Worm (Caenorhabditis elegans) whole organism, young adult: ENCODE data around the gene srh-15.

Experiments
- C17E4.6 ChIP-seq: fragments of 200-800 bp; sonication (Bioruptor generic); IDR thresholded peaks from 2 replicates; pipeline ENCODE4 v1.3.6; 2022; ENCODE audit warnings: missing genetic modification reagents, missing genetic modification characterization, missing compliant biosample characterization
- F10E7.11 ChIP-seq: sonication (generic microtip); optimal IDR thresholded peaks from 2 replicates; lab custom pipeline; 2017; ENCODE audit warnings: mild to moderate bottlenecking, missing genetic modification characterization, moderate library complexity, missing compliant biosample characterization
- F33H1.4 ChIP-seq: fragments of 200-800 bp; sonication (Bioruptor generic); IDR thresholded peaks from 2 replicates; pipeline ENCODE4 v1.3.6; 2022; ENCODE audit warnings: missing genetic modification reagents, missing genetic modification characterization, missing compliant biosample characterization
- F39B2.1 ChIP-seq: fragments of 200-800 bp; sonication (Bioruptor generic); IDR thresholded peaks from 2 replicates; pipeline ENCODE4 v1.3.6; 2022; ENCODE audit warnings: missing genetic modification reagents, missing genetic modification characterization, missing compliant biosample characterization
- F52B5.7 ChIP-seq: sonication (generic microtip); optimal IDR thresholded peaks from 2 replicates; lab custom pipeline; 2016; ENCODE audit warnings: mild to moderate bottlenecking, missing genetic modification characterization, missing compliant biosample characterization
- F57A8.1 ChIP-seq: fragments of 200-800 bp; sonication (Bioruptor generic); optimal IDR thresholded peaks from 2 replicates; lab custom pipeline; 2018; ENCODE audit warnings: mild to moderate bottlenecking, missing genetic modification characterization, moderate library complexity, missing compliant biosample characterization
- K11D2.4 ChIP-seq: fragments of 200-800 bp; sonication (Bioruptor generic); IDR thresholded peaks from 2 replicates; pipeline ENCODE4 v1.3.6; 2022; ENCODE audit warnings: missing genetic modification reagents, missing genetic modification characterization, missing compliant biosample characterization
- T07F8.4 ChIP-seq: sonication (generic microtip); optimal IDR thresholded peaks from 2 replicates; lab custom pipeline; 2016; ENCODE audit warnings: mild to moderate bottlenecking, missing genetic modification characterization, moderate library complexity, missing compliant biosample characterization
- Y56A3A.18 ChIP-seq: fragments of 200-800 bp; sonication (Bioruptor generic); IDR thresholded peaks from 2 replicates; pipeline ENCODE4 v1.3.6; 2022; ENCODE audit warnings: missing genetic modification reagents, missing genetic modification characterization, missing compliant biosample characterization
- Y79H2A.3 ChIP-seq: fragments of 200-800 bp; sonication (Bioruptor generic); conservative IDR thresholded peaks from 2 replicates; pipeline ENCODE4 v1.3.6; 2022; ENCODE audit warnings: missing genetic modification reagents, missing genetic modification characterization, missing compliant biosample characterization
- atf-7 ChIP-seq: sonication (generic microtip); optimal IDR thresholded peaks from 2 replicates; lab custom pipeline; 2017; ENCODE audit warnings: mild to moderate bottlenecking, missing genetic modification characterization, missing compliant biosample characterization
- bed-2 ChIP-seq: fragments of 200-800 bp; sonication (Bioruptor generic); IDR thresholded peaks from 2 replicates; pipeline ENCODE4 v1.3.6; 2022; ENCODE audit warnings: missing genetic modification reagents, missing genetic modification characterization, missing compliant biosample characterization
- cebp-1 ChIP-seq, 2 experiments: fragments of 200-800 bp in 1 of 2; sonication (Bioruptor generic) in 1 of 2; sonication (generic microtip) in 1 of 2; IDR thresholded peaks in 1 of 2; optimal IDR thresholded peaks in 1 of 2; 2 replicates each; pipeline versions ENCODE4 v1.3.6 to Lab custom; 2017 to 2022; ENCODE audit warnings: missing compliant biosample characterization in 2 of 2, missing genetic modification characterization in 2 of 2, mild to moderate bottlenecking in 1 of 2, missing genetic modification reagents in 1 of 2, moderate library complexity in 1 of 2
- ceh-27 ChIP-seq: fragments of 200-800 bp; sonication (Bioruptor generic); optimal IDR thresholded peaks from 2 replicates; lab custom pipeline; 2018; ENCODE audit warnings: mild to moderate bottlenecking, missing genetic modification characterization, moderate library complexity, missing compliant biosample characterization
- ceh-58 ChIP-seq: fragments of 200-800 bp; sonication (Bioruptor generic); IDR thresholded peaks from 2 replicates; pipeline ENCODE4 v1.3.6; 2022; ENCODE audit warnings: missing genetic modification characterization, missing compliant biosample characterization
- ceh-79 ChIP-seq: sonication (generic microtip); optimal IDR thresholded peaks from 2 replicates; lab custom pipeline; 2017; ENCODE audit warnings: mild to moderate bottlenecking, missing genetic modification characterization, missing compliant biosample characterization
- ceh-91 ChIP-seq: fragments of 200-800 bp; sonication (Bioruptor generic); IDR thresholded peaks from 2 replicates; pipeline ENCODE4 v1.3.6; 2022; ENCODE audit warnings: missing genetic modification reagents, missing genetic modification characterization, missing compliant biosample characterization
- efl-1 ChIP-seq: fragments of 150-350 bp; optimal IDR thresholded peaks from 2 replicates; lab custom pipeline; 2014; ENCODE audit warnings: missing biosample characterization, missing genetic modification reagents, missing genetic modification characterization
- egl-18 ChIP-seq: fragments of 200-800 bp; sonication (Bioruptor generic); IDR thresholded peaks from 2 replicates; pipeline ENCODE4 v1.3.6; 2022; ENCODE audit warnings: missing genetic modification reagents, missing genetic modification characterization, missing compliant biosample characterization
- egrh-3 ChIP-seq: fragments of 200-800 bp; sonication (Bioruptor generic); IDR thresholded peaks from 2 replicates; pipeline ENCODE4 v1.3.6; 2022; ENCODE audit warnings: missing genetic modification reagents, missing genetic modification characterization, missing compliant biosample characterization
- ekl-4 ChIP-seq: fragments of 200-800 bp; sonication (Bioruptor generic); IDR thresholded peaks from 2 replicates; pipeline ENCODE4 v1.3.6; 2022; ENCODE audit warnings: missing genetic modification reagents, missing genetic modification characterization, missing compliant biosample characterization
- gei-17 ChIP-seq: fragments of 200-800 bp; sonication (Bioruptor generic); optimal IDR thresholded peaks from 2 replicates; lab custom pipeline; 2018; ENCODE audit warnings: mild to moderate bottlenecking, missing genetic modification characterization, missing compliant biosample characterization
- hlh-12 ChIP-seq: sonication (generic microtip); optimal IDR thresholded peaks from 2 replicates; lab custom pipeline; 2016; ENCODE audit warnings: missing genetic modification characterization, missing compliant biosample characterization
- lin-26 ChIP-seq: fragments of 200-800 bp; sonication (Bioruptor generic); IDR thresholded peaks from 2 replicates; pipeline ENCODE4 v1.3.6; 2022; ENCODE audit warnings: missing genetic modification reagents, missing genetic modification characterization, missing compliant biosample characterization
- madf-10 ChIP-seq: sonication (generic microtip); optimal IDR thresholded peaks from 2 replicates; lab custom pipeline; 2016; ENCODE audit warnings: mild to moderate bottlenecking, missing genetic modification characterization, missing compliant biosample characterization
- nfyb-1 ChIP-seq: fragments of 200-800 bp; sonication (Bioruptor generic); IDR thresholded peaks from 2 replicates; pipeline ENCODE4 v1.3.6; 2022; ENCODE audit warnings: missing genetic modification reagents, missing genetic modification characterization, missing compliant biosample characterization
- nhr-179 ChIP-seq: sonication (generic microtip); optimal IDR thresholded peaks from 2 replicates; lab custom pipeline; 2016; ENCODE audit warnings: mild to moderate bottlenecking, missing genetic modification characterization, missing compliant biosample characterization
- nhr-80 ChIP-seq: sonication (generic microtip); optimal IDR thresholded peaks from 2 replicates; lab custom pipeline; 2016; ENCODE audit warnings: missing genetic modification characterization, missing compliant biosample characterization
- sdz-38 ChIP-seq: sonication (generic microtip); optimal IDR thresholded peaks from 2 replicates; lab custom pipeline; 2016; ENCODE audit warnings: missing genotype, missing genetic modification characterization, missing compliant biosample characterization
- snpc-1.3 ChIP-seq: sonication (generic microtip); optimal IDR thresholded peaks from 2 replicates; lab custom pipeline; 2017; ENCODE audit warnings: missing genetic modification characterization, mild to moderate bottlenecking, missing compliant biosample characterization, antibody characterized with exemption, moderate library complexity, missing genotype, missing genetic modification reagents; ENCODE audit not compliant: insufficient read depth
- snpc-3.4 ChIP-seq: sonication (generic microtip); optimal IDR thresholded peaks from 2 replicates; lab custom pipeline; 2017; ENCODE audit warnings: missing genetic modification characterization, mild to moderate bottlenecking, missing compliant biosample characterization, antibody characterized with exemption, moderate library complexity, missing genotype, missing genetic modification reagents
- somi-1 ChIP-seq: fragments of 200-800 bp; sonication (Bioruptor generic); optimal IDR thresholded peaks from 2 replicates; lab custom pipeline; 2018; ENCODE audit warnings: mild to moderate bottlenecking, missing genetic modification characterization, missing compliant biosample characterization
- xnd-1 ChIP-seq: sonication (generic microtip); optimal IDR thresholded peaks from 2 replicates; lab custom pipeline; 2016; ENCODE audit warnings: missing genotype, missing genetic modification reagents, missing genetic modification characterization, missing compliant biosample characterization
- ztf-18 ChIP-seq: sonication (generic microtip); optimal IDR thresholded peaks from 2 replicates; lab custom pipeline; 2016; ENCODE audit warnings: missing genotype, mild to moderate bottlenecking, missing genetic modification characterization, missing compliant biosample characterization
- ztf-22 ChIP-seq: fragments of 200-800 bp; sonication (Bioruptor generic); optimal IDR thresholded peaks from 2 replicates; lab custom pipeline; 2018; ENCODE audit warnings: mild to moderate bottlenecking, missing genetic modification characterization, moderate library complexity, missing compliant biosample characterization
- ztf-25 ChIP-seq: fragments of 200-800 bp; sonication (Bioruptor generic); IDR thresholded peaks from 2 replicates; pipeline ENCODE4 v1.3.6; 2022; ENCODE audit warnings: missing genetic modification reagents, missing genetic modification characterization, missing compliant biosample characterization
- ztf-28 ChIP-seq: fragments of 200-800 bp; sonication (Bioruptor generic); IDR thresholded peaks from 2 replicates; pipeline ENCODE4 v1.3.6; 2022; ENCODE audit warnings: missing genetic modification reagents, missing genetic modification characterization, missing compliant biosample characterization
- ztf-3 ChIP-seq: fragments of 200-800 bp; sonication (Bioruptor generic); optimal IDR thresholded peaks from 2 replicates; lab custom pipeline; 2018; ENCODE audit warnings: mild to moderate bottlenecking, missing genetic modification characterization, missing compliant biosample characterization

The srh-15 gene

DNA sequence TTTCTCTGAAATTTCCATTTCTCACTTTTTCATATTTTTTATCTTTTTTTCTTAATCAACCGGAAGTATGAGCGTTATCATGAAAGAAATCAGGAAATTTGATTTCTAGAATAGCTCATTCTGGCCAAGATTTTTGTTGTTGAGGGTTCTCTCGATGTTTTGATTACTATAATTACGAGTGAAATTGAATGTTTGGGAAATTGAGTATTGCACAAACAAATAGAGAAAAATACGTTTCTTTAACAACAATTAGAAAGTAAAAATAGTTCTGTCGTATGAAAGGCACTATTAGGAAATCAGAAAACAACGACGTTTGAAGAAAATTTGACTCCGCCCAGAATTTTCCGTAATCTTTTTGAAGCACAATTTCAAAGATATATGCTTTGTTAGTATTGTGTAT lies 21.4 kb upstream of the srh-15 start (continued):
- TF ChIP-seq lin-26 (GFP tag; lab: Robert Waterston, UW) (no peak), C17E4.6 (GFP tag; lab: Robert Waterston, UW) (no peak), bed-2 (GFP tag; lab: Robert Waterston, UW) (no peak), F39B2.1 (GFP tag; lab: Robert Waterston, UW) (no peak), ekl-4 (GFP tag; lab: Robert Waterston, UW) (no peak)

DNA sequence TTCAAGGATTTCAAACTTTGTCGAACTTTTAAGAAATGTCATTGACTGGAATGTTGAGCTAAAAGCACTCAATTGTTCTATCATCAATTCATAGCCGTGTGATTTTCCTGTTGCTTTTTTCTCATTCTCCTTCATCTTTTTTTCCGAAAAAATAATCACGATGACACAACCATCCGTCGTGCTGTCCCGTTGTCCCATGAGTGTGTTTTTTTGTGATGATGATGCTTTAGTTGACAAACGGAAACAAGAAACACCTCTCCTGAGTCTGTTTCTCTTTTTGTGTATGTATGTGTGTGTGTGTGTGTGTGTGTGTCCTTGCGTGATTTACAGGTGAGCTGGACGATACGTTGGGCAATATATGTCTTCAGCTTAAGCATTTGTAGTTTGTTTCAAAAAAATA lies 20.3 kb upstream of the srh-15 start:
- TF ChIP-seq Y56A3A.18 = no peak
- no peak for TF ChIP-seq ztf-3 (GFP tag; lab: Kevin White, UChicago)
- no peak for TF ChIP-seq hlh-12 (tag; lab: Kevin White, UChicago)
- no peak for TF ChIP-seq F57A8.1 (GFP tag; lab: Kevin White, UChicago)
- no peak for TF ChIP-seq bed-2 (GFP tag; lab: Robert Waterston, UW)
- no peak for TF ChIP-seq ceh-79 (tag; lab: Kevin White, UChicago)
- TF ChIP-seq atf-7 (tag; lab: Kevin White, UChicago) = no peak
- TF ChIP-seq ceh-91 = no peak
- TF ChIP-seq egrh-3 (GFP tag; lab: Robert Waterston, UW) = no peak
- no peak for TF ChIP-seq somi-1 (GFP tag; lab: Kevin White, UChicago)

DNA sequence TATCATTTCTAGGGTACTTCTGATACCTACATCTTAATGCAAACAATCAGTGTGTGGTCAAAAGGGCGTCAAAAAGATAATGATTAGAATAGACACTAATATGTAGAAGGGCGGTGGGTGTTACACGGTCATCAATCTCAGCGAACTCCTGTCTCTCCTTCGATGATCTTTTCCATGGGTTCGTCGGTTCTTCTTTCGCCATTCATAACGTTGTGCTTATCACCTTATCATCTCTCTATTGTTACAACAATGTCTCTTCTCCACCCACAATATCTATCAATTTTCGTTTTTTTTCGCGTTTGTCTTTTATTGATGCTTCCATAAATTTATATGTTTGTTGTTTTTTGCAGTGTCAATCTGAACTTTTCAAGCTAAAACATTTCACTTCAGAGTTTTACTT lies 19.3 kb upstream of the srh-15 start, which contains the start of gene ceh-79:
TSS of gene ceh-79 (plus strand) at position 391 of the 400 bp plus-strand sequence.
- TF ChIP-seq ztf-22 (GFP tag; lab: Kevin White, UChicago) = no peak
- TF ChIP-seq sdz-38 = no peak
- TF ChIP-seq nhr-80 (tag; lab: Kevin White, UChicago) = peak; percentile 58
- no peak for TF ChIP-seq madf-10 (tag; lab: Kevin White, UChicago)
- no peak for TF ChIP-seq ceh-27 (GFP tag; lab: Kevin White, UChicago)
- TF ChIP-seq nhr-179 (tag; lab: Kevin White, UChicago) = no peak
- no peak for TF ChIP-seq Y79H2A.3 (GFP tag; lab: Robert Waterston, UW)

DNA sequence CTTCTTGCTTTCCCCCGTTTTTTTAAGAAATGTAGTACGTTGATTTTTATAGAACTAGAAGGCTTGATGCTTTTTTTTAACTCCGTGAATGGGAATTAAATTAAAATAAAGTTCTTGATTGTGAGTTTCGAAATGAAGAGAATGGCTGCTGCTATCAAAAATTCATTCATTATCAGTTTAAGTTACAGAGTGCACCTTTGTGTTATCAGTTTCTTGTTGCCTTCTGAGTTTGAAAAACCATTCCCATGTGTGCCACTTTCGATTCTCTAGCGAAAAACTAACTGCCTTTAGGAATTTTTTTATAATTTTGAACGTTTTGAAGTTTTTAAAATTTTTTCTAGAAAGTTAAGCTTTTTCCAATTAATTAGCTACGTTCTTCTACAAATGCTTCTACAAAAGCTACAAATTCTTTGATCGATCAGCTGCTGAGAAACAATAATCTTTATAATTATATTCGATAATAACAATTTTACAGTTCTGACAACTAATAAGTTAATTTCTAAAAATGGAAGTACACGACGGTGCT lies 16.1 kb upstream of the srh-15 start, which contains the start of gene C26E1.2:
TSS of gene C26E1.2 (plus strand) at position 476 of the 526 bp plus-strand sequence.
- TF ChIP-seq ztf-3 (GFP tag; lab: Kevin White, UChicago) (no peak), C17E4.6 (GFP tag; lab: Robert Waterston, UW) (no peak), K11D2.4 (GFP tag; lab: Robert Waterston, UW) (no peak), ceh-79 (tag; lab: Kevin White, UChicago) (no peak), somi-1 (GFP tag; lab: Kevin White, UChicago) (no peak), atf-7 (tag; lab: Kevin White, UChicago) (no peak), nfyb-1 (GFP tag; lab: Robert Waterston, UW) (no peak), gei-17 (GFP tag; lab: Kevin White, UChicago) (no peak), efl-1 (GFP tag; lab: Kevin White, UChicago) (no peak), F57A8.1 (GFP tag; lab: Kevin White, UChicago) (no peak), F33H1.4 (GFP tag; lab: Robert Waterston, UW) (no peak), cebp-1 (GFP tag; IDR thresholded peaks at IDR 0.05; lab: Robert Waterston, UW) (no peak), cebp-1 (tag; optimal IDR thresholded peaks at IDR 0.05; lab: Kevin White, UChicago) (peak; percentile 15), nhr-80 (tag; lab: Kevin White, UChicago) (peak; percentile 73), egl-18 (GFP tag; lab: Robert Waterston, UW) (no peak)

DNA sequence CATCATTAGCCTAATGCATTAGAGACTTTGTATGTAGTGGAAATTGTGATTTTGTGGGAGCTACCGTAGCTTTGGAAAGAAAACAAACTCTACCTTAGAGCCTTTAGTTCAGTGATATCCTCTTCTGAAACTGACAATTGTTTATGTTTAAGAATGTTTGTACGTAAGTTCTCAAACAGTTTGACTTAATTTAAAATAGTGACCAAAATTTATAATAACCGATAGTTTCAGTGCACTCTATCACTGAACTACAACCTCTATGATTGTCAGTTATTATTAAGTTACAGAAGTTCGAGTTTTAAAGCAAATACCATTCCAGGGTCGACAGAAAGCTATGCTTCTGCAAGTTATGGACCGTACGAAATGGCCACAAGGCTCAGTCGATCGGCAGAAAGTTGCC lies 12.2 kb upstream of the srh-15 start, which contains the start of gene C50B6.1:
TSS of gene C50B6.1 (plus strand) at position 301 of the 400 bp plus-strand sequence.
- TF ChIP-seq ztf-25 (GFP tag; lab: Robert Waterston, UW) (no peak), ceh-58 (GFP tag; lab: Robert Waterston, UW) (no peak), somi-1 (GFP tag; lab: Kevin White, UChicago) (no peak), T07F8.4 (tag; lab: Kevin White, UChicago) (no peak), F52B5.7 (tag; lab: Kevin White, UChicago) (no peak), snpc-3.4 (no peak), snpc-1.3 (tag; lab: Kevin White, UChicago) (no peak), ceh-27 (GFP tag; lab: Kevin White, UChicago) (no peak), F10E7.11 (no peak), hlh-12 (tag; lab: Kevin White, UChicago) (no peak), xnd-1 (tag; lab: Kevin White, UChicago) (no peak), ztf-28 (GFP tag; lab: Robert Waterston, UW) (no peak), ztf-18 (tag; lab: Kevin White, UChicago) (no peak)
- TF ChIP-seq, all 124 proteins: peak for 0
